Worm (Caenorhabditis elegans): ENCODE measurements around the gene cpz-2.

DNA sequence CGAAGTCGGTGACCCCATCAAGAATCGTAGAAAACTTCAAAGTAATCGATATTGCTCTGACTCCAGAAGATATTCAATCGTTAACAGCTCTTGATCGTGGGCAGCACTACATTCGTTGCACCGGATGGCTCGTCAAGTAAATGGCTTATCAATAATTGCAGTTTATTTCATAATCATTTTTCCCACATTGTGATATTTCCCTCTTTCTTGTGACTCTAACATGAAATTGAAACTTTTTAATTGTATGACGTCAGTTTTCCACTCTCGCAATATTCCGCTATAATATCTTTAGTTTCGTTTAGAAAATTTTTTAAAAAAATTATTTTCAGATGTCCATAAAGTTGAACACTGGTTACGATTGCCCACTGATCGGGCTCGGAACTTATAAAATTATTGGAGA lies 26.9 kb downstream of the cpz-2 start, which contains the start of gene F53F1.3:
- TF ChIP-seq lsy-2 (tag; optimal IDR thresholded peaks at IDR 0.05) (no peak), nhr-28 (tag; optimal IDR thresholded peaks at IDR 0.05) (no peak), snpc-4 (tag; optimal IDR thresholded peaks at IDR 0.05) (no peak), nhr-237 (tag; optimal IDR thresholded peaks at IDR 0.05) (no peak), blmp-1 (tag; optimal IDR thresholded peaks at IDR 0.05) (no peak), cnd-1 (tag; optimal IDR thresholded peaks at IDR 0.05) (no peak), sptf-1 (tag; optimal IDR thresholded peaks at IDR 0.05) (no peak), ztf-11 (tag; optimal IDR thresholded peaks at IDR 0.05) (no peak), unc-39 (tag; optimal IDR thresholded peaks at IDR 0.05) (no peak), elt-1 (tag; optimal IDR thresholded peaks at IDR 0.05; ENCODE audit: borderline replicate concordance, insufficient read depth) (no peak), nhr-12 (tag; optimal IDR thresholded peaks at IDR 0.05) (no peak), ham-2 (GFP tag; optimal IDR thresholded peaks at IDR 0.05) (no peak), mep-1 (tag; optimal IDR thresholded peaks at IDR 0.05) (no peak), pha-4 (tag; optimal IDR thresholded peaks at IDR 0.05) (no peak)
